Fruit fly (Drosophila melanogaster) whole organism: ENCODE results near the gene Argk1.

Source experiments
- CG8478 ChIP-seq: fragments of >200 bp; optimal IDR thresholded peaks from 2 replicates; lab custom pipeline; 2018; ENCODE audit warnings: inconsistent platforms
- Dll ChIP-seq: fragments of >200 bp; optimal IDR thresholded peaks from 2 replicates; lab custom pipeline; 2017
- psq ChIP-seq: fragments of >200 bp; optimal IDR thresholded peaks from 2 replicates; lab custom pipeline; 2017

DNA sequence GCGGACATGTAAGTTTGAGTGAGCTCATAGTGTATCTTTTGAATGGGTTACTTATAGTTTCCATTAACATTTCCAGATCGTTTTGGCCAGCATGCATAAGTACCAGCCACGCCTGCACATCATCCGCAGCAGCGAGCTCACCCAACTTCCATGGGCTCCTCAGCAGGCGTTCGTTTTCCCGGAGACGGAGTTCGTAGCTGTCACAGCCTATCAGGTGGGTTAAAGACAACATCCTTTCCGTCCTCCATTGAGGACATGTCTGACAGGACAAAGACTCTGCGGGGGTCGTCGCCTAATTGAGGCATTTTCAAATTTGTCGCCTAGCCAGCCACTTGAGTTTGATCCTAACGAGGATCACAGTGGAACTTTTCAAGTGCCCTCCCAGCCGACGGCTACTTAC, 22.2 kb downstream of the Argk1 start:
- TF ChIP-seq psq (lab: Kevin White, UChicago) (no peak), Dll (lab: Kevin White, UChicago) (no peak), CG8478 (no peak)
